Fruit fly (Drosophila melanogaster): ENCODE measurements around the gene GluRS-m.

GluRS-m gene

dm6 chr3L:16411566-16411965 lies 5.4 kb downstream of the GluRS-m start, which contains the start of gene fax (continued):
- TF ChIP-seq CG4360 (GFP tag; IDR thresholded peaks at IDR 0.05) (peak; percentile 16; the same call in 1 of the 2 replicates), peb (GFP tag; IDR thresholded peaks at IDR 0.05) (peak; percentile 32; the same call in 1 of the 2 replicates), CG4820 (GFP tag; optimal IDR thresholded peaks at IDR 0.05) (no peak), lbe (GFP tag; optimal IDR thresholded peaks at IDR 0.05) (peak; percentile 40), Drgx (GFP tag; IDR thresholded peaks at IDR 0.05) (peak; percentile 40), grn (GFP tag; optimal IDR thresholded peaks at IDR 0.05) (peak; percentile 47), zfh2 (GFP tag; optimal IDR thresholded peaks at IDR 0.05) (no peak), luna (GFP tag; optimal IDR thresholded peaks at IDR 0.05) (no peak), dpn (GFP tag; optimal IDR thresholded peaks at IDR 0.05) (peak in 1 of 2 experiments; percentile 10), zen (tag; optimal IDR thresholded peaks at IDR 0.05) (peak; percentile 36), NC2β (GFP tag; optimal IDR thresholded peaks at IDR 0.05) (peak; percentile 48), CG11247 (GFP tag; IDR thresholded peaks at IDR 0.05) (0 out of 2 replicates have a peak, but pooled peaks have one; percentile 9), croc (GFP tag; conservative IDR thresholded peaks at IDR 0.05) (no peak), bsh (GFP tag; optimal IDR thresholded peaks at IDR 0.05) (peak in 1 of 2 experiments; percentile 66), CG8924 (tag; optimal IDR thresholded peaks at IDR 0.05) (peak; percentile 54), YL-1 (GFP tag; optimal IDR thresholded peaks at IDR 0.05) (peak; percentile 28), CG2129 (GFP tag; IDR thresholded peaks at IDR 0.05; ENCODE audit: partially characterized antibody) (no peak), CG17328 (GFP tag; IDR thresholded peaks at IDR 0.05) (peak; percentile 35; the same call in 1 of the 2 replicates), gfzf (GFP tag; optimal IDR thresholded peaks at IDR 0.05) (peak; percentile 94), CG3407 (GFP tag; optimal IDR thresholded peaks at IDR 0.05) (no peak), CG6254 (GFP tag; optimal IDR thresholded peaks at IDR 0.05) (peak; percentile 23), nerfin-1 (tag; optimal IDR thresholded peaks at IDR 0.05) (peak; percentile 45), CG6175 (GFP tag; IDR thresholded peaks at IDR 0.05) (peak; percentile 86), kah (GFP tag; optimal IDR thresholded peaks at IDR 0.05) (peak; percentile 10), CoRest (tag; optimal IDR thresholded peaks at IDR 0.05) (peak; percentile 30), CG32532 (GFP tag; IDR thresholded peaks at IDR 0.05) (peak; percentile 29; the same call in 1 of the 2 replicates), chif (GFP tag; optimal IDR thresholded peaks at IDR 0.05) (peak in 1 of 2 experiments; percentile 5), CG4328 (GFP tag; optimal IDR thresholded peaks at IDR 0.05) (no peak), Eip74EF (GFP tag; optimal IDR thresholded peaks at IDR 0.05) (peak in 1 of 2 experiments; percentile 27), CG2712 (tag; optimal IDR thresholded peaks at IDR 0.05) (peak; percentile 65), aop (GFP tag; IDR thresholded peaks at IDR 0.05) (peak; percentile 46; the same call in 1 of the 2 replicates), CG18476 (GFP tag; optimal IDR thresholded peaks at IDR 0.05) (no peak), NC2α (GFP tag; optimal IDR thresholded peaks at IDR 0.05) (no peak), Dll (GFP tag; IDR thresholded peaks at IDR 0.05; ENCODE audit: partially characterized antibody) (peak; percentile 23; the same call in 2 of the 4 replicates), CG6654 (GFP tag; optimal IDR thresholded peaks at IDR 0.05) (no peak), run (tag; optimal IDR thresholded peaks at IDR 0.05) (peak; percentile 12), nmo (GFP tag; optimal IDR thresholded peaks at IDR 0.05) (peak; percentile 33), CG7928 (GFP tag; optimal IDR thresholded peaks at IDR 0.05) (no peak), amos (GFP tag; IDR thresholded peaks at IDR 0.05; ENCODE audit: partially characterized antibody) (peak; percentile 57), CG2116 (GFP tag; optimal IDR thresholded peaks at IDR 0.05) (peak; percentile 28), Ssrp (tag; optimal IDR thresholded peaks at IDR 0.05) (no peak), eyg (GFP tag; optimal IDR thresholded peaks at IDR 0.05) (no peak), Dp (GFP tag; optimal IDR thresholded peaks at IDR 0.05) (peak; percentile 67), CG15269 (tag; optimal IDR thresholded peaks at IDR 0.05) (peak; percentile 18), seq (GFP tag; IDR thresholded peaks at IDR 0.05) (peak; percentile 17; the same call in 1 of the 2 replicates), CG15601 (tag; optimal IDR thresholded peaks at IDR 0.05) (peak; percentile 30), CG6854 (GFP tag; optimal IDR thresholded peaks at IDR 0.05) (peak; percentile 60), CG2678 (tag; optimal IDR thresholded peaks at IDR 0.05) (peak; percentile 4), CG10209 (GFP tag; optimal IDR thresholded peaks at IDR 0.05) (no peak)

Data from whole organism, embryonic.